Worm (Caenorhabditis elegans) whole organism, late embryonic: ENCODE measurements around the gene Y45G5AM.7.

Experiments
- F13H6.1 ChIP-seq: sonication (generic microtip); optimal IDR thresholded peaks from 2 replicates; lab custom pipeline; 2016; ENCODE audit warnings: missing genetic modification characterization, missing compliant biosample characterization
- ceh-19 ChIP-seq: fragments of 200-800 bp; sonication (Bioruptor generic); optimal IDR thresholded peaks from 2 replicates; lab custom pipeline; 2018; ENCODE audit warnings: mild to moderate bottlenecking, missing genetic modification characterization, missing compliant biosample characterization
- dve-1 ChIP-seq: sonication (generic microtip); optimal IDR thresholded peaks from 2 replicates; lab custom pipeline; 2017; ENCODE audit warnings: antibody characterized with exemption, mild to moderate bottlenecking, missing genetic modification characterization, missing compliant biosample characterization
- fkh-10 ChIP-seq: fragments of 150-350 bp; optimal IDR thresholded peaks from 2 replicates; lab custom pipeline; 2014; ENCODE audit warnings: missing biosample characterization, missing genetic modification reagents, missing genetic modification characterization
- hlh-13 ChIP-seq: fragments of 200-800 bp; sonication (Bioruptor generic); optimal IDR thresholded peaks from 2 replicates; lab custom pipeline; 2018; ENCODE audit warnings: mild to moderate bottlenecking, missing genetic modification characterization, missing compliant biosample characterization
- lin-11 ChIP-seq: fragments of 200-800 bp; sonication (Bioruptor generic); optimal IDR thresholded peaks from 2 replicates; lab custom pipeline; 2018; ENCODE audit warnings: mild to moderate bottlenecking, missing genetic modification characterization, missing compliant biosample characterization
- nhr-11 ChIP-seq: fragments of 150-350 bp; optimal IDR thresholded peaks from 2 replicates; lab custom pipeline; 2014; ENCODE audit warnings: missing biosample characterization, missing genetic modification characterization
- pha-4 ChIP-seq: fragments of 150-350 bp; optimal IDR thresholded peaks from 2 replicates; lab custom pipeline; 2018; ENCODE audit warnings: missing biosample characterization, missing genetic modification reagents, missing genetic modification characterization
- pqm-1 ChIP-seq: sonication (generic microtip); optimal IDR thresholded peaks from 2 replicates; lab custom pipeline; 2016; ENCODE audit warnings: missing genetic modification characterization, missing compliant biosample characterization
- rnt-1 ChIP-seq: sonication (generic microtip); optimal IDR thresholded peaks from 2 replicates; lab custom pipeline; 2016; ENCODE audit warnings: missing genetic modification characterization, missing compliant biosample characterization
- unc-55 ChIP-seq: sonication (generic microtip); optimal IDR thresholded peaks from 2 replicates; lab custom pipeline; 2017; ENCODE audit warnings: missing biosample characterization, missing genetic modification reagents, missing genetic modification characterization
- ztf-16 ChIP-seq: sonication (generic microtip); optimal IDR thresholded peaks from 2 replicates; lab custom pipeline; 2017; ENCODE audit warnings: missing genetic modification characterization, missing compliant biosample characterization

DNA sequence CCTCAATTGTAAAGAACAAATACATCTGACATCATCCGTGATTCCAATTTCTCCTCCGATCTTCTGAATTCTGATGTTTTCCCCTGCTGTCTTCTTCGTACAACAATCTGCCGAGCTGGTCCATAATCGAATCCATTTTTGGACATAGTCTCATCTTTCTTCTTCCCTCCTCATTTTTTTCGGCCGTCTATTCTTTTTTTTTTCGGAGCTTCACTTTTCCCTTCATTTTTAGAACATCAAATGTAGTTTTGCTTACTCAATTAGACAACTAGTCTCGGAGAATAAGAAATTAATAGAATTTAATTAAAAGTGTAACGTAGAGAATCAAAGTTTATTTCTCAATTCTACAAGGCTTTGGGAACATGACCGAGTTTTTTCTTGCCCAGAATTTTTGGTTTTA lies 41.5 kb upstream of the Y45G5AM.7 start:
- TF ChIP-seq ceh-19 = no peak
- TF ChIP-seq hlh-13 (GFP tag; lab: Kevin White, UChicago) = no peak
- no peak for TF ChIP-seq pqm-1
- no peak for TF ChIP-seq F13H6.1 (tag; lab: Kevin White, UChicago)
- TF ChIP-seq pha-4 (tag; lab: Kevin White, UChicago) = no peak
- TF ChIP-seq ztf-16 (tag; lab: Kevin White, UChicago) = no peak
- TF ChIP-seq rnt-1 (tag; lab: Kevin White, UChicago) = no peak
- TF ChIP-seq fkh-10 (GFP tag; lab: Kevin White, UChicago) = no peak
- no peak for TF ChIP-seq unc-55 (GFP tag; lab: Kevin White, UChicago)
- TF ChIP-seq lin-11 = no peak
- no peak for TF ChIP-seq dve-1 (tag; lab: Kevin White, UChicago)
- TF ChIP-seq nhr-11 (tag; lab: Kevin White, UChicago) = no peak
